Fruit fly (Drosophila melanogaster): Measurements from ENCODE around the gene Cpr67Fa1.

- no peak for TF ChIP-seq CTCF (optimal IDR thresholded peaks at IDR 0.05)
- TF ChIP-seq CG8478 (optimal IDR thresholded peaks at IDR 0.05) = no peak
These were observed 20.6 kb upstream of the Cpr67Fa1 start for dm6 chr3L:10869144-10869543.

All from S2 (cell line).